Fruit fly (Drosophila melanogaster): ENCODE results near the gene CG14418.

CG14418 gene

DNA sequence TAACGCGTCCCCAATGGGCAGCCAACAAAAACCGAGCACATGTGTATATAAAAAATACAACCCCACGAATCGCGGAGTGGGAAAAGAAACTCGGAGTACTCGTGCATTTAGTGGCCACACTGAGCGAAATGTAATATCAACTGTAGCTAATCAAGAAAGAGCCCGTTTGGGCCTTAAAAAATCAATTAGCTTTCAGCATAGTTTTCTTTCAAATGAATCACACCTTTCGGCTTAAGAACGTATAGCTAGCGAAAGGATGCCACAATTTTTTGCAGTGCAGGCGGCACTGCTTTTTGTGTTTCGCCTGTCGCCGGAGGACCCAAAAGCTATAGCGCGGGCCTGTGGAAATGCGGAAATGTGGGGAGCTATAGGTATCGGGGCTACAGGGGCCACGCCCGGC is 22.5 kb downstream of the CG14418 start (continued):
- TF ChIP-seq aop (GFP tag; IDR thresholded peaks at IDR 0.05): no peak
- peak; percentile 7 for TF ChIP-seq CG18262 (tag; optimal IDR thresholded peaks at IDR 0.05)
- 0 out of 3 replicates have a peak, but pooled peaks have one; percentile 29 for TF ChIP-seq CG17361 (GFP tag; IDR thresholded peaks at IDR 0.05)
- peak; percentile 32 for TF ChIP-seq CG30403 (GFP tag; optimal IDR thresholded peaks at IDR 0.05)
- no peak for TF ChIP-seq z (GFP tag; IDR thresholded peaks at IDR 0.05)
- no peak for TF ChIP-seq lbe (GFP tag; optimal IDR thresholded peaks at IDR 0.05)
- TF ChIP-seq eyg (GFP tag; optimal IDR thresholded peaks at IDR 0.05): no peak
- TF ChIP-seq CG1233 (GFP tag; optimal IDR thresholded peaks at IDR 0.05): no peak
- TF ChIP-seq CG3847 (GFP tag; IDR thresholded peaks at IDR 0.05): no peak
- TF ChIP-seq CG11085 (GFP tag; IDR thresholded peaks at IDR 0.05): no peak
- TF ChIP-seq CG3065 (GFP tag; optimal IDR thresholded peaks at IDR 0.05): no peak
- no peak for TF ChIP-seq CG34376 (GFP tag; optimal IDR thresholded peaks at IDR 0.05)
- 0 out of 2 replicates have a peak, but pooled peaks have one; percentile 27 for TF ChIP-seq stc (GFP tag; IDR thresholded peaks at IDR 0.05)
- 0 out of 2 replicates have a peak, but pooled peaks have one; percentile 14 for TF ChIP-seq H2.0 (GFP tag; IDR thresholded peaks at IDR 0.05)
- no peak for TF ChIP-seq CG7786 (GFP tag; optimal IDR thresholded peaks at IDR 0.05)
- no peak for TF ChIP-seq Neu2 (GFP tag; optimal IDR thresholded peaks at IDR 0.05; ENCODE audit: borderline replicate concordance)
- no peak; the same call in 2 of the 3 replicates for TF ChIP-seq B-H1 (GFP tag; IDR thresholded peaks at IDR 0.05)
- TF ChIP-seq eve (GFP tag; optimal IDR thresholded peaks at IDR 0.05): no peak
- TF ChIP-seq CG17359 (tag; optimal IDR thresholded peaks at IDR 0.05): peak; percentile 47
- TF ChIP-seq fd96Cb (tag; optimal IDR thresholded peaks at IDR 0.05): peak; percentile 40
- no peak for TF ChIP-seq CG16779 (GFP tag; IDR thresholded peaks at IDR 0.05)
- TF ChIP-seq Hr3 (GFP tag; optimal IDR thresholded peaks at IDR 0.05): peak; percentile 14
- TF ChIP-seq CG3281 (GFP tag; optimal IDR thresholded peaks at IDR 0.05): peak; percentile 17
- peak; percentile 35 for TF ChIP-seq Hsf (GFP tag; optimal IDR thresholded peaks at IDR 0.05)
- TF ChIP-seq ara (GFP tag; IDR thresholded peaks at IDR 0.05): no peak
- no peak for TF ChIP-seq CG11560 (tag; IDR thresholded peaks at IDR 0.05)
- TF ChIP-seq CG30431 (GFP tag; optimal IDR thresholded peaks at IDR 0.05): no peak
- no peak for TF ChIP-seq Dfd (GFP tag; optimal IDR thresholded peaks at IDR 0.05)
- TF ChIP-seq kni (GFP tag; optimal IDR thresholded peaks at IDR 0.05): no peak
- TF ChIP-seq CG11093 (GFP tag; IDR thresholded peaks at IDR 0.05): no peak
- no peak for TF ChIP-seq CG17912 (GFP tag; optimal IDR thresholded peaks at IDR 0.05)
- no peak for TF ChIP-seq unc-4 (GFP tag; IDR thresholded peaks at IDR 0.05; ENCODE audit: partially characterized antibody)
- no peak for TF ChIP-seq ro (GFP tag; IDR thresholded peaks at IDR 0.05)
- TF ChIP-seq phol (tag; optimal IDR thresholded peaks at IDR 0.05): peak; percentile 43
- TF ChIP-seq danr (GFP tag; IDR thresholded peaks at IDR 0.05): no peak
- TF ChIP-seq CG6654 (GFP tag; optimal IDR thresholded peaks at IDR 0.05): no peak
- peak; percentile 31; the same call in 1 of the 3 replicates for TF ChIP-seq Aef1 (GFP tag; IDR thresholded peaks at IDR 0.05)
- TF ChIP-seq Rfx (GFP tag; IDR thresholded peaks at IDR 0.05): peak; percentile 43; the same call in 1 of the 2 replicates
- no peak for TF ChIP-seq CG6765 (GFP tag; optimal IDR thresholded peaks at IDR 0.05)
- TF ChIP-seq CG4854 (GFP tag; optimal IDR thresholded peaks at IDR 0.05): no peak
- peak; percentile 42; the same call in 1 of the 2 replicates for TF ChIP-seq CG10366 (GFP tag; IDR thresholded peaks at IDR 0.05)
- TF ChIP-seq ERR (GFP tag; optimal IDR thresholded peaks at IDR 0.05): no peak
- TF ChIP-seq pb (GFP tag; optimal IDR thresholded peaks at IDR 0.05): no peak
- peak; percentile 16 for TF ChIP-seq lilli (GFP tag; optimal IDR thresholded peaks at IDR 0.05)
- TF ChIP-seq bab2 (GFP tag; optimal IDR thresholded peaks at IDR 0.05): peak; percentile 25
- TF ChIP-seq CG8359 (GFP tag; optimal IDR thresholded peaks at IDR 0.05; ENCODE audit: borderline replicate concordance): no peak
- TF ChIP-seq zf30C (GFP tag; optimal IDR thresholded peaks at IDR 0.05): no peak
- peak; percentile 28 for TF ChIP-seq CG18619 (GFP tag; optimal IDR thresholded peaks at IDR 0.05)
- TF ChIP-seq CG15696 (tag; optimal IDR thresholded peaks at IDR 0.05): no peak
- TF ChIP-seq pros (GFP tag; optimal IDR thresholded peaks at IDR 0.05): no peak
- TF ChIP-seq Oli (tag; optimal IDR thresholded peaks at IDR 0.05): peak; percentile 35
- TF ChIP-seq NC2β (GFP tag; optimal IDR thresholded peaks at IDR 0.05): no peak
